Worm (Caenorhabditis elegans): ENCODE results near the gene Y53F4B.7.

The Y53F4B.7 gene

ce11 chrII:15003410-15003809 is 10.7 kb downstream of the Y53F4B.7 start, which contains the start of gene Y53F4B.10:
TSS of gene Y53F4B.10 (minus strand) at chrII:15003510.
- TF ChIP-seq him-1 (tag; optimal IDR thresholded peaks at IDR 0.05) (no peak), dao-5 (tag; optimal IDR thresholded peaks at IDR 0.05) (no peak), W03F9.2 (tag; optimal IDR thresholded peaks at IDR 0.05) (no peak)

- TF ChIP-seq him-1 (tag; optimal IDR thresholded peaks at IDR 0.05): no peak
- TF ChIP-seq dao-5 (tag; optimal IDR thresholded peaks at IDR 0.05): no peak
- no peak for TF ChIP-seq W03F9.2 (tag; optimal IDR thresholded peaks at IDR 0.05)
These were observed 11.8 kb downstream of the Y53F4B.7 start for ce11 chrII:15004538-15004937.

- TF ChIP-seq dao-5 (tag; optimal IDR thresholded peaks at IDR 0.05): no peak
- no peak for TF ChIP-seq him-1 (tag; optimal IDR thresholded peaks at IDR 0.05)
- TF ChIP-seq W03F9.2 (tag; optimal IDR thresholded peaks at IDR 0.05): no peak
These were observed 12.4 kb downstream of the Y53F4B.7 start for ce11 chrII:15005118-15005517.

ce11 chrII:15008481-15009057 is 15.9 kb downstream of the Y53F4B.7 start:
- TF ChIP-seq dao-5 (tag; optimal IDR thresholded peaks at IDR 0.05) (no peak), him-1 (tag; optimal IDR thresholded peaks at IDR 0.05) (no peak), W03F9.2 (tag; optimal IDR thresholded peaks at IDR 0.05) (no peak)

ce11 chrII:15010366-15011235 is 17.9 kb downstream of the Y53F4B.7 start, which contains the start of the genes Y53F4B.9 and Y53F4B.11:
TSS of gene Y53F4B.9 (minus strand) at chrII:15010416.
TSS of gene Y53F4B.11 (plus strand) at chrII:15010748.
- TF ChIP-seq dao-5 (tag; optimal IDR thresholded peaks at IDR 0.05) (no peak), W03F9.2 (tag; optimal IDR thresholded peaks at IDR 0.05) (peak; percentile 42), him-1 (tag; optimal IDR thresholded peaks at IDR 0.05) (no peak)

ce11 chrII:15014380-15014779 is 21.7 kb downstream of the Y53F4B.7 start, which contains the start of gene Y53F4B.51:
TSS of gene Y53F4B.51 (minus strand) at chrII:15014442.
- TF ChIP-seq W03F9.2 (tag; optimal IDR thresholded peaks at IDR 0.05) (no peak), him-1 (tag; optimal IDR thresholded peaks at IDR 0.05) (no peak), dao-5 (tag; optimal IDR thresholded peaks at IDR 0.05) (no peak)

ce11 chrII:15015669-15016068 is 23.0 kb downstream of the Y53F4B.7 start:
- TF ChIP-seq him-1 (tag; optimal IDR thresholded peaks at IDR 0.05) (no peak), dao-5 (tag; optimal IDR thresholded peaks at IDR 0.05) (no peak), W03F9.2 (tag; optimal IDR thresholded peaks at IDR 0.05) (no peak)

ce11 chrII:15018923-15019322 is 26.2 kb downstream of the Y53F4B.7 start, which contains the start of gene Y53F4B.12:
TSS of gene Y53F4B.12 (plus strand) at chrII:15019223.
- TF ChIP-seq dao-5 (tag; optimal IDR thresholded peaks at IDR 0.05) (no peak), him-1 (tag; optimal IDR thresholded peaks at IDR 0.05) (no peak), W03F9.2 (tag; optimal IDR thresholded peaks at IDR 0.05) (no peak)

- no peak for TF ChIP-seq W03F9.2 (tag; optimal IDR thresholded peaks at IDR 0.05)
- TF ChIP-seq dao-5 (tag; optimal IDR thresholded peaks at IDR 0.05): no peak
- TF ChIP-seq him-1 (tag; optimal IDR thresholded peaks at IDR 0.05): no peak
These were observed 32.4 kb downstream of the Y53F4B.7 start for ce11 chrII:15025100-15025499.

ce11 chrII:15025599-15026164 is 33.0 kb downstream of the Y53F4B.7 start, which contains the start of gene cmtr-1:
TSS of gene cmtr-1 (plus strand) at chrII:15026114.
- TF ChIP-seq him-1 (tag; optimal IDR thresholded peaks at IDR 0.05) (peak; percentile 96), W03F9.2 (tag; optimal IDR thresholded peaks at IDR 0.05) (peak; percentile 96), dao-5 (tag; optimal IDR thresholded peaks at IDR 0.05) (peak; percentile 76)

- TF ChIP-seq W03F9.2 (tag; optimal IDR thresholded peaks at IDR 0.05) (no peak), dao-5 (tag; optimal IDR thresholded peaks at IDR 0.05) (no peak), him-1 (tag; optimal IDR thresholded peaks at IDR 0.05) (no peak)
These were observed 33.7 kb downstream of the Y53F4B.7 start for ce11 chrII:15026389-15026788.

ce11 chrII:15037782-15038181 is 45.1 kb downstream of the Y53F4B.7 start, which contains the start of gene Y53F4B.14:
TSS of gene Y53F4B.14 (plus strand) at chrII:15037991.
- TF ChIP-seq him-1 (tag; optimal IDR thresholded peaks at IDR 0.05) (no peak), dao-5 (tag; optimal IDR thresholded peaks at IDR 0.05) (no peak), W03F9.2 (tag; optimal IDR thresholded peaks at IDR 0.05) (no peak)

ce11 chrII:15039104-15039503 is 46.4 kb downstream of the Y53F4B.7 start, which contains the start of gene trip-4:
TSS of gene trip-4 (plus strand) at chrII:15039404.
- TF ChIP-seq him-1 (tag; optimal IDR thresholded peaks at IDR 0.05) (no peak), W03F9.2 (tag; optimal IDR thresholded peaks at IDR 0.05) (no peak), dao-5 (tag; optimal IDR thresholded peaks at IDR 0.05) (no peak)

Data from whole organism, L4/young adult.